Fruit fly (Drosophila melanogaster) whole organism, embryonic: Measurements from ENCODE around the gene zye.
A peak's percentile ranks its signal among the peaks of the same experiment; 100 is the strongest.

ENCODE experiments used
- Ada2b ChIP-seq: fragments of 200-800 bp; sonication (Bioruptor generic); IDR thresholded peaks from 2 replicates; pipeline ENCODE4 v1.3.6; 2022; ENCODE audit warnings: missing biosample characterization, missing genetic modification characterization
- B-H1 ChIP-seq: fragments of 200-800 bp; sonication (Bioruptor generic); IDR thresholded peaks from 3 replicates; pipeline ENCODE4 v1.3.6; 2022; ENCODE audit warnings: missing biosample characterization, missing genetic modification characterization
- Bgb ChIP-seq: fragments of 200-800 bp; sonication (Bioruptor generic); IDR thresholded peaks from 2 replicates; pipeline ENCODE4 v1.3.6; 2022; ENCODE audit warnings: missing biosample characterization, missing genetic modification characterization; ENCODE audit not compliant: partially characterized antibody
- CG10321 ChIP-seq: fragments of 200-800 bp; sonication (Bioruptor generic); IDR thresholded peaks from 2 replicates; pipeline ENCODE4 v1.3.6; 2022; ENCODE audit warnings: missing biosample characterization, missing genetic modification characterization
- CG12104 ChIP-seq: fragments of 200-800 bp; sonication (Bioruptor generic); optimal IDR thresholded peaks from 3 replicates; lab custom pipeline; 2016; ENCODE audit warnings: missing biosample characterization, missing genetic modification characterization
- CG12391 ChIP-seq: fragments of 200-800 bp; sonication (Bioruptor generic); optimal IDR thresholded peaks from 3 replicates; lab custom pipeline; 2018; ENCODE audit warnings: missing biosample characterization, mild to moderate bottlenecking, missing genetic modification characterization, moderate library complexity
- CG13424 ChIP-seq: fragments of 200-800 bp; sonication (Bioruptor generic); optimal IDR thresholded peaks from 2 replicates; lab custom pipeline; 2019; ENCODE audit warnings: missing biosample characterization, mild to moderate bottlenecking, missing genetic modification characterization, moderate library complexity
- CG14050 ChIP-seq: fragments of 200-800 bp; sonication (Bioruptor generic); IDR thresholded peaks from 3 replicates; pipeline ENCODE4 v1.3.6; 2022; ENCODE audit warnings: missing biosample characterization, missing genetic modification characterization
- CG1602 ChIP-seq: fragments of 200-800 bp; sonication (Bioruptor generic); optimal IDR thresholded peaks from 3 replicates; lab custom pipeline; 2016; ENCODE audit warnings: missing biosample characterization, missing genetic modification characterization
- CG16813 ChIP-seq: fragments of 200-800 bp; sonication (Bioruptor generic); IDR thresholded peaks from 3 replicates; pipeline ENCODE4 v1.3.6; 2022; ENCODE audit warnings: missing biosample characterization, missing genetic modification characterization; ENCODE audit not compliant: partially characterized antibody
- CG17802 ChIP-seq: fragments of 200-800 bp; sonication (Bioruptor generic); optimal IDR thresholded peaks from 2 replicates; lab custom pipeline; 2018; ENCODE audit warnings: missing biosample characterization, mild to moderate bottlenecking, missing genetic modification characterization, moderate library complexity
- CG18262 ChIP-seq: fragments of 200-800 bp; optimal IDR thresholded peaks from 3 replicates; lab custom pipeline; 2019; ENCODE audit warnings: missing biosample characterization, mild to moderate bottlenecking, missing genetic modification characterization, moderate library complexity
- CG2678 ChIP-seq: fragments of 200-800 bp; sonication (Bioruptor generic); optimal IDR thresholded peaks from 3 replicates; lab custom pipeline; 2019; ENCODE audit warnings: missing biosample characterization, mild to moderate bottlenecking, missing genetic modification characterization, moderate library complexity
- CG31365 ChIP-seq: fragments of 200-800 bp; sonication (Bioruptor generic); optimal IDR thresholded peaks from 2 replicates; lab custom pipeline; 2018; ENCODE audit warnings: missing biosample characterization, mild to moderate bottlenecking, missing genetic modification characterization
- CG33213 ChIP-seq: fragments of 200-800 bp; sonication (Bioruptor generic); optimal IDR thresholded peaks from 3 replicates; lab custom pipeline; 2016; ENCODE audit warnings: missing biosample characterization, missing genetic modification characterization
- CG33557 ChIP-seq: fragments of 200-800 bp; sonication (Bioruptor generic); optimal IDR thresholded peaks from 2 replicates; lab custom pipeline; 2019; ENCODE audit warnings: missing biosample characterization, mild to moderate bottlenecking, missing genetic modification characterization, moderate library complexity
- CG3407 ChIP-seq: fragments of 200-800 bp; sonication (Bioruptor generic); optimal IDR thresholded peaks from 2 replicates; lab custom pipeline; 2018; ENCODE audit warnings: missing biosample characterization, mild to moderate bottlenecking, missing genetic modification characterization
- CG3726 ChIP-seq: fragments of 200-800 bp; sonication (Bioruptor generic); IDR thresholded peaks from 3 replicates; pipeline ENCODE4, ENCODE4 v1.3.6; 2022; ENCODE audit warnings: missing biosample characterization, missing genetic modification characterization
- CG7271 ChIP-seq: fragments of 200-800 bp; sonication (Bioruptor generic); optimal IDR thresholded peaks from 2 replicates; lab custom pipeline; 2018; ENCODE audit warnings: missing biosample characterization, mild to moderate bottlenecking, missing genetic modification characterization, moderate library complexity
- CG8089 ChIP-seq: fragments of 200-800 bp; sonication (Bioruptor generic); optimal IDR thresholded peaks from 3 replicates; lab custom pipeline; 2016; ENCODE audit warnings: missing biosample characterization, missing genetic modification characterization
- CG9609 ChIP-seq: fragments of 200-800 bp; sonication (Bioruptor generic); optimal IDR thresholded peaks from 3 replicates; lab custom pipeline; 2016; ENCODE audit warnings: missing biosample characterization, missing genetic modification characterization
- CHES-1-like ChIP-seq: fragments of 200-800 bp; sonication (Bioruptor generic); optimal IDR thresholded peaks from 2 replicates; lab custom pipeline; 2016; ENCODE audit warnings: missing biosample characterization, missing genetic modification characterization
- Chrac-16 ChIP-seq: fragments of 200-800 bp; sonication (Bioruptor generic); optimal IDR thresholded peaks from 3 replicates; lab custom pipeline; 2016; ENCODE audit warnings: missing biosample characterization, missing genetic modification characterization
- CoRest ChIP-seq: fragments of 200-800 bp; sonication (Bioruptor generic); optimal IDR thresholded peaks from 3 replicates; lab custom pipeline; 2018; ENCODE audit warnings: missing biosample characterization, mild to moderate bottlenecking, missing genetic modification characterization, moderate library complexity
- D ChIP-seq, 2 experiments: fragments of 200-800 bp in 1 of 2; fragments of >200 bp in 1 of 2; sonication (Bioruptor generic) in 1 of 2; optimal IDR thresholded peaks; 2 replicates in 1 of 2; 3 replicates in 1 of 2; lab custom pipeline; 2017; ENCODE audit warnings: mild to moderate bottlenecking in 1 of 2, missing biosample characterization in 1 of 2, missing genetic modification characterization in 1 of 2, missing genetic modification reagents in 1 of 2
- Gsc ChIP-seq: fragments of 200-800 bp; sonication (Bioruptor generic); IDR thresholded peaks from 2 replicates; pipeline ENCODE4 v1.3.6; 2022; ENCODE audit warnings: missing biosample characterization, missing genetic modification characterization
- Hr78 ChIP-seq, 2 experiments: fragments of 200-800 bp in 1 of 2; fragments of >200 bp in 1 of 2; sonication (Bioruptor generic) in 1 of 2; optimal IDR thresholded peaks; 2 replicates each; lab custom pipeline; 2017 to 2019; ENCODE audit warnings: missing biosample characterization in 2 of 2, missing genetic modification characterization in 2 of 2, mild to moderate bottlenecking in 1 of 2, moderate library complexity in 1 of 2
- Nf-YC ChIP-seq: fragments of 200-800 bp; optimal IDR thresholded peaks from 3 replicates; lab custom pipeline; 2019; ENCODE audit warnings: missing biosample characterization, mild to moderate bottlenecking, missing genetic modification characterization, moderate library complexity
- Oli ChIP-seq: fragments of 200-800 bp; sonication (Bioruptor generic); optimal IDR thresholded peaks from 2 replicates; lab custom pipeline; 2018; ENCODE audit warnings: missing biosample characterization, mild to moderate bottlenecking, missing genetic modification characterization, moderate library complexity
- Sin3A ChIP-seq: fragments of >200 bp; optimal IDR thresholded peaks from 2 replicates; lab custom pipeline; 2018
- Xbp1 ChIP-seq: fragments of 200-800 bp; sonication (Bioruptor generic); optimal IDR thresholded peaks from 3 replicates; lab custom pipeline; 2016; ENCODE audit warnings: missing biosample characterization, mild to moderate bottlenecking, missing genetic modification characterization
- br ChIP-seq: fragments of >200 bp; optimal IDR thresholded peaks from 2 replicates; lab custom pipeline; 2017
- chif ChIP-seq, 2 experiments: fragments of 200-800 bp; sonication (Bioruptor generic); optimal IDR thresholded peaks; 3 replicates each; lab custom pipeline; 2016; ENCODE audit warnings: missing biosample characterization in 2 of 2, missing genetic modification characterization in 2 of 2
- croc ChIP-seq: fragments of 200-800 bp; sonication (Bioruptor generic); conservative IDR thresholded peaks from 3 replicates; pipeline ENCODE4 v1.3.6; 2022; ENCODE audit warnings: missing biosample characterization, missing genetic modification characterization
- cwo ChIP-seq: fragments of 200-800 bp; sonication (Bioruptor generic); optimal IDR thresholded peaks from 3 replicates; lab custom pipeline; 2017; ENCODE audit warnings: missing biosample characterization, missing genetic modification characterization, mild to moderate bottlenecking, moderate library complexity, missing genetic modification reagents
- dmrt11E ChIP-seq: fragments of 200-800 bp; sonication (Bioruptor generic); optimal IDR thresholded peaks from 3 replicates; lab custom pipeline; 2018; ENCODE audit warnings: missing biosample characterization, mild to moderate bottlenecking, missing genetic modification characterization, moderate library complexity
- eve ChIP-seq, 2 experiments: fragments of >200 bp; optimal IDR thresholded peaks; 2 replicates each; lab custom pipeline; 2017; ENCODE audit warnings: missing biosample characterization in 2 of 2, missing genetic modification characterization in 2 of 2
- exex ChIP-seq: fragments of 200-800 bp; sonication (Bioruptor generic); optimal IDR thresholded peaks from 4 replicates; lab custom pipeline; 2018; ENCODE audit warnings: missing biosample characterization, mild to moderate bottlenecking, missing genetic modification characterization, moderate library complexity
- gcm ChIP-seq: fragments of 200-800 bp; sonication (Bioruptor generic); optimal IDR thresholded peaks from 2 replicates; lab custom pipeline; 2019; ENCODE audit warnings: missing biosample characterization, mild to moderate bottlenecking, missing genetic modification characterization, moderate library complexity
- gem ChIP-seq: fragments of 200-800 bp; sonication (Bioruptor generic); optimal IDR thresholded peaks from 2 replicates; lab custom pipeline; 2019; ENCODE audit warnings: missing biosample characterization, mild to moderate bottlenecking, missing genetic modification characterization, moderate library complexity
- kah ChIP-seq: fragments of 200-800 bp; sonication (Bioruptor generic); optimal IDR thresholded peaks from 2 replicates; lab custom pipeline; 2018; ENCODE audit warnings: missing biosample characterization, mild to moderate bottlenecking, missing genetic modification characterization
- org-1 ChIP-seq: fragments of 200-800 bp; sonication (Bioruptor generic); optimal IDR thresholded peaks from 2 replicates; lab custom pipeline; 2017; ENCODE audit warnings: missing biosample characterization, missing genetic modification characterization
- otp ChIP-seq: fragments of 200-800 bp; sonication (Bioruptor generic); IDR thresholded peaks from 3 replicates; pipeline ENCODE4, ENCODE4 v1.3.6; 2022; ENCODE audit warnings: missing biosample characterization, missing genetic modification characterization
- pzg ChIP-seq: fragments of 200-800 bp; sonication (Bioruptor generic); optimal IDR thresholded peaks from 3 replicates; lab custom pipeline; 2018; ENCODE audit warnings: missing biosample characterization, mild to moderate bottlenecking, missing genetic modification characterization, moderate library complexity
- ro ChIP-seq: fragments of 200-800 bp; sonication (Bioruptor generic); IDR thresholded peaks from 2 replicates; pipeline ENCODE4 v1.3.6; 2022; ENCODE audit warnings: missing biosample characterization, missing genetic modification characterization
- row ChIP-seq: fragments of 200-800 bp; sonication (Bioruptor generic); IDR thresholded peaks from 3 replicates; pipeline ENCODE4 v1.3.6; 2022; ENCODE audit warnings: missing biosample characterization, missing genetic modification characterization
- sens-2 ChIP-seq: fragments of 200-800 bp; sonication (Bioruptor generic); IDR thresholded peaks from 2 replicates; pipeline ENCODE4 v1.3.6; 2022; ENCODE audit warnings: missing biosample characterization, missing genetic modification characterization
- seq ChIP-seq: fragments of 200-800 bp; sonication (Bioruptor generic); IDR thresholded peaks from 2 replicates; pipeline ENCODE4 v1.3.6; 2022; ENCODE audit warnings: missing biosample characterization, missing genetic modification characterization
- so ChIP-seq: fragments of 200-800 bp; sonication (Bioruptor generic); IDR thresholded peaks from 3 replicates; pipeline ENCODE4 v1.3.6; 2022; ENCODE audit warnings: missing biosample characterization, missing genetic modification characterization
- trem ChIP-seq: fragments of 200-800 bp; optimal IDR thresholded peaks from 3 replicates; lab custom pipeline; 2019; ENCODE audit warnings: missing biosample characterization, mild to moderate bottlenecking, missing genetic modification characterization, moderate library complexity

Gene zye

DNA sequence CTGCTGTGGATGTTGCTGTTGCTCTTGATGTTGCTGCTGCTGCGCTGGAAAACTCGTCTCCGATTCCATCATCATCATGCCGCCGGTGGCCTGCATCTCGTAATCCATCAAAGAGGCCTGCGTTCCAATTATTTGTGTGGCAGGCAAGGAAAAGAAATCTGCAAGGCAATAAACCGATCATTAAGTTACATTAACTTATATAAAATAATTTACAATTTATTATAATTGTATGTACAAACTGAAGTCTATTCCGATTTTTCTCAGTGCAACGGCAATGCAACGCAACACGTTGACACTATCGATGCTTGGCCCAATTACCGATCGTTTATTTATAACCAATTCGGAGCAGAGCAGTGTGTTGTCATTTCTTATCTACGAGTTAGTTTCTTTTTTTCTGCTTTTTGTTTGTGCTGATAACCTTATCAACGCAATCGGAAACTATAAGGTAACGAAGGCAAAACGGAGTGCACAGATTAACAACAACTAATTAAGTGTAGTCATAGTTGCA is 57.6 kb downstream of the zye start (continued):
- TF ChIP-seq trem, result no peak
- TF ChIP-seq CG8089, result no peak
- TF ChIP-seq Ada2b (GFP tag; lab: Robert Waterston, UW), result peak; percentile 68
- TF ChIP-seq Nf-YC (tag; lab: Kevin White, UChicago), result peak; percentile 33
- peak; percentile 58 for TF ChIP-seq CG14050 (GFP tag; lab: Robert Waterston, UW)
- TF ChIP-seq eve (GFP tag; optimal IDR thresholded peaks at IDR 0.05; lab: Kevin White, UChicago), result peak in 1 of 2 experiments; percentile 54
- TF ChIP-seq CG7271 (tag; lab: Kevin White, UChicago), result no peak
- no peak for TF ChIP-seq CHES-1-like
- TF ChIP-seq Sin3A (lab: Kevin White, UChicago), result no peak
- no peak for TF ChIP-seq so (GFP tag; lab: Robert Waterston, UW)
- peak; percentile 89 for TF ChIP-seq exex
- TF ChIP-seq Hr78 (GFP tag; optimal IDR thresholded peaks at IDR 0.05; lab: Kevin White, UChicago), result no peak
- TF ChIP-seq D (optimal IDR thresholded peaks at IDR 0.05; lab: Kevin White, UChicago), result no peak
- peak; percentile 32 for TF ChIP-seq D (GFP tag; optimal IDR thresholded peaks at IDR 0.05; lab: Kevin White, UChicago)
- TF ChIP-seq pzg (GFP tag; lab: Kevin White, UChicago), result no peak
- peak; percentile 49 for TF ChIP-seq CG12104 (GFP tag; lab: Kevin White, UChicago)
- TF ChIP-seq otp, result no peak
- peak; percentile 35 for TF ChIP-seq CG12391 (tag; lab: Kevin White, UChicago)
- no peak for TF ChIP-seq Bgb (GFP tag; lab: Robert Waterston, UW)
- peak; percentile 59; the same call in 2 of the 3 replicates for TF ChIP-seq row (GFP tag; lab: Robert Waterston, UW)
- peak; percentile 44 for TF ChIP-seq CG13424 (tag; lab: Kevin White, UChicago)
- peak; percentile 21 for TF ChIP-seq CG3407 (GFP tag; lab: Kevin White, UChicago)
- TF ChIP-seq org-1 (GFP tag; lab: Kevin White, UChicago), result peak; percentile 55
- TF ChIP-seq seq (GFP tag; lab: Robert Waterston, UW), result peak; percentile 69
- TF ChIP-seq Gsc, result no peak
- peak; percentile 58 for TF ChIP-seq gem (tag; lab: Kevin White, UChicago)
- TF ChIP-seq CG17802 (tag; lab: Kevin White, UChicago), result no peak
- no peak for TF ChIP-seq Chrac-16
- no peak for TF ChIP-seq chif (GFP tag; optimal IDR thresholded peaks at IDR 0.05; lab: Kevin White, UChicago)
- TF ChIP-seq CG16813, result no peak
- TF ChIP-seq ro (GFP tag; lab: Robert Waterston, UW), result no peak
- no peak for TF ChIP-seq CG33557 (GFP tag; lab: Kevin White, UChicago)
- TF ChIP-seq CG3726 (GFP tag; lab: Robert Waterston, UW), result 0 out of 3 replicates have a peak, but pooled peaks have one; percentile 35
- no peak for TF ChIP-seq br
- peak; percentile 65 for TF ChIP-seq kah
- no peak for TF ChIP-seq CG33213 (GFP tag; lab: Kevin White, UChicago)
- TF ChIP-seq Xbp1 (GFP tag; lab: Kevin White, UChicago), result peak; percentile 54
- peak; percentile 14 for TF ChIP-seq cwo (GFP tag; lab: Kevin White, UChicago)
- TF ChIP-seq CG10321 (GFP tag; lab: Robert Waterston, UW), result 0 out of 2 replicates have a peak, but pooled peaks have one; percentile 19
- peak; percentile 38 for TF ChIP-seq CG2678
- TF ChIP-seq CG18262 (tag; lab: Kevin White, UChicago), result peak; percentile 47
- peak; percentile 13; the same call in 1 of the 3 replicates for TF ChIP-seq croc
- TF ChIP-seq CoRest (tag; lab: Kevin White, UChicago), result peak; percentile 0
- TF ChIP-seq CG31365, result peak; percentile 13
- peak; percentile 44; the same call in 1 of the 2 replicates for TF ChIP-seq sens-2 (GFP tag; lab: Robert Waterston, UW)
- TF ChIP-seq dmrt11E (tag; lab: Kevin White, UChicago), result peak; percentile 40
- TF ChIP-seq Oli (tag; lab: Kevin White, UChicago), result peak; percentile 68
- no peak for TF ChIP-seq CG9609
- no peak for TF ChIP-seq B-H1 (GFP tag; lab: Robert Waterston, UW)
- TF ChIP-seq gcm (GFP tag; lab: Kevin White, UChicago), result peak; percentile 44
- peak; percentile 8 for TF ChIP-seq CG1602
